Worm (Caenorhabditis elegans) whole organism, L1 larva: ENCODE measurements around the gene C54F6.5.

Experiments
- alr-1 ChIP-seq: fragments of 200-800 bp; sonication (Bioruptor generic); optimal IDR thresholded peaks from 2 replicates; lab custom pipeline; 2018; ENCODE audit warnings: borderline replicate concordance, mild to moderate bottlenecking, missing genetic modification characterization, missing compliant biosample characterization
- aly-2 ChIP-seq: fragments of 150-350 bp; optimal IDR thresholded peaks from 2 replicates; lab custom pipeline; 2014; ENCODE audit warnings: missing biosample characterization, missing genetic modification characterization
- ama-1 ChIP-seq: fragments of 150-350 bp; optimal IDR thresholded peaks from 2 replicates; lab custom pipeline; 2014
- ceh-82 ChIP-seq, 3 experiments: fragments of 150-350 bp in 1 of 3; sonication (generic microtip) in 2 of 3; optimal IDR thresholded peaks; 2 replicates each; lab custom pipeline; 2014 to 2017; ENCODE audit warnings: missing biosample characterization in 3 of 3, missing genetic modification characterization in 3 of 3
- ceh-90 ChIP-seq: sonication (generic microtip); optimal IDR thresholded peaks from 2 replicates; lab custom pipeline; 2016; ENCODE audit warnings: missing genetic modification characterization, missing compliant biosample characterization
- dsc-1 ChIP-seq: sonication (generic microtip); optimal IDR thresholded peaks from 2 replicates; lab custom pipeline; 2016; ENCODE audit warnings: mild to moderate bottlenecking, missing genetic modification characterization, missing compliant biosample characterization
- elt-3 ChIP-seq, 6 experiments: fragments of 150-350 bp in 1 of 6; sonication (generic microtip); optimal IDR thresholded peaks; 2 replicates each; lab custom pipeline; 2017 to 2018; ENCODE audit warnings: missing biosample characterization in 6 of 6, missing genetic modification characterization in 6 of 6, inconsistent platforms in 1 of 6
- lin-39 ChIP-seq: fragments of 150-350 bp; optimal IDR thresholded peaks from 2 replicates; lab custom pipeline; 2014; ENCODE audit warnings: missing biosample characterization, missing genetic modification reagents, missing genetic modification characterization
- nhr-28 ChIP-seq: fragments of 150-350 bp; optimal IDR thresholded peaks from 2 replicates; lab custom pipeline; 2014; ENCODE audit warnings: missing biosample characterization, missing genetic modification characterization
- nhr-76 ChIP-seq: sonication (generic microtip); optimal IDR thresholded peaks from 2 replicates; lab custom pipeline; 2017; ENCODE audit warnings: missing biosample characterization, missing genetic modification characterization
- pqm-1 ChIP-seq: sonication (generic microtip); optimal IDR thresholded peaks from 3 replicates; lab custom pipeline; 2017; ENCODE audit warnings: missing biosample characterization, missing genetic modification characterization
- snpc-4 ChIP-seq: fragments of 150-350 bp; optimal IDR thresholded peaks from 2 replicates; lab custom pipeline; 2014; ENCODE audit warnings: missing biosample characterization, missing genetic modification characterization
- sox-4 ChIP-seq: sonication (generic microtip); optimal IDR thresholded peaks from 2 replicates; lab custom pipeline; 2016; ENCODE audit warnings: missing genetic modification characterization, missing compliant biosample characterization

DNA sequence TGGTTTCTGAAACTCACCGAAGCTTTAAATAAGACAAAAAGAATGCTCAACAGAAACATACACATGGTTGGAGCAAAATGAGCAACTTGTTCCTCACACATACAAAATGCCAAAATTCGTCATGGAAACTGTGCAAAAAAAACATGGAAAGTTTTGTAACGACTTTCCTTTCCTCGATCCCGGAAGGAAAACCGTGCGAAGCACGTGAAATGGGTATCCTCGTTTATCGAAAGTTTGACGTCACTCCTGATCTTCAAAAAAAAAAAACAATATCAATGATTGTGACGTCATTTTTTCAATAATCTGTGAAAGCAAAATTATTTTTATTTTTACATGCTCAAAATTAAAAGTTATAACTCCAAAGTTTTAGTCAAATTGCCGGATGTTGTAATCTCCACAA is 41.4 kb downstream of the C54F6.5 start, which contains the start of gene clec-212:
- no peak for TF ChIP-seq sox-4 (tag; lab: Kevin White, UChicago)
- no peak for TF ChIP-seq nhr-76 (tag; lab: Kevin White, UChicago)
- TF ChIP-seq ama-1 (lab: Kevin White, UChicago), result no peak
- TF ChIP-seq nhr-28 (tag; lab: Kevin White, UChicago), result no peak
- TF ChIP-seq elt-3 (tag; optimal IDR thresholded peaks at IDR 0.05; lab: Kevin White, UChicago), result no peak
- TF ChIP-seq aly-2 (tag; lab: Kevin White, UChicago), result no peak
- no peak for TF ChIP-seq dsc-1
- TF ChIP-seq ceh-82 (tag; optimal IDR thresholded peaks at IDR 0.05; lab: Kevin White, UChicago), result no peak
- no peak for TF ChIP-seq ceh-90 (tag; lab: Kevin White, UChicago)
- TF ChIP-seq alr-1 (tag; lab: Kevin White, UChicago), result no peak
- TF ChIP-seq snpc-4 (tag; lab: Kevin White, UChicago), result no peak
- TF ChIP-seq lin-39, result no peak
- no peak for TF ChIP-seq pqm-1 (tag; lab: Kevin White, UChicago)
